Worm (Caenorhabditis elegans): Measurements from ENCODE around the gene skr-15.

The skr-15 gene

ce11 chrII:3808104-3808503, 15.9 kb upstream of the skr-15 start, which contains the start of gene F54D10.5:
TSS of gene F54D10.5 (minus strand) at chrII:3808177.
- TF ChIP-seq sox-4 (tag; optimal IDR thresholded peaks at IDR 0.05), result peak; percentile 4
- peak; percentile 32 for TF ChIP-seq K09A11.1 (tag; optimal IDR thresholded peaks at IDR 0.05; ENCODE audit: insufficient read depth)
- peak; percentile 45 for TF ChIP-seq unc-86 (tag; optimal IDR thresholded peaks at IDR 0.05)
- TF ChIP-seq K02D7.2 (tag; optimal IDR thresholded peaks at IDR 0.05), result peak; percentile 45
- TF ChIP-seq pax-1 (tag; optimal IDR thresholded peaks at IDR 0.05), result peak; percentile 30
- no peak for TF ChIP-seq pat-9 (tag; optimal IDR thresholded peaks at IDR 0.05)
- TF ChIP-seq ceh-34 (tag; optimal IDR thresholded peaks at IDR 0.05), result no peak
- no peak for TF ChIP-seq ceh-9 (tag; optimal IDR thresholded peaks at IDR 0.05)
- TF ChIP-seq ttx-3 (tag; optimal IDR thresholded peaks at IDR 0.05), result peak; percentile 36
- no peak for TF ChIP-seq C38D4.7 (GFP tag; optimal IDR thresholded peaks at IDR 0.05)
- peak; percentile 6 for TF ChIP-seq unc-42 (tag; optimal IDR thresholded peaks at IDR 0.05)
- TF ChIP-seq ceh-31 (tag; optimal IDR thresholded peaks at IDR 0.05), result peak; percentile 53
- TF ChIP-seq pqm-1 (tag; optimal IDR thresholded peaks at IDR 0.05), result no peak
- peak; percentile 78 for TF ChIP-seq elt-2 (tag; optimal IDR thresholded peaks at IDR 0.05)
- TF ChIP-seq tbx-2 (tag; optimal IDR thresholded peaks at IDR 0.05), result peak; percentile 74
- TF ChIP-seq elt-4 (tag; optimal IDR thresholded peaks at IDR 0.05), result no peak
- TF ChIP-seq nfya-1 (tag; optimal IDR thresholded peaks at IDR 0.05), result peak; percentile 70
- TF ChIP-seq ceh-18 (tag; optimal IDR thresholded peaks at IDR 0.05), result peak; percentile 32
- no peak for TF ChIP-seq hlh-30 (tag; optimal IDR thresholded peaks at IDR 0.05; ENCODE audit: insufficient read depth)

- no peak for TF ChIP-seq pag-3 (tag; optimal IDR thresholded peaks at IDR 0.05; ENCODE audit: borderline replicate concordance)
- no peak for TF ChIP-seq unc-55 (GFP tag; optimal IDR thresholded peaks at IDR 0.05)
- TF ChIP-seq hlh-8 (tag; optimal IDR thresholded peaks at IDR 0.05), result no peak
- no peak for TF ChIP-seq che-1 (tag; optimal IDR thresholded peaks at IDR 0.05)
- TF ChIP-seq hlh-30 (tag; optimal IDR thresholded peaks at IDR 0.05; ENCODE audit: insufficient read depth), result no peak
- TF ChIP-seq ceh-14 (tag; optimal IDR thresholded peaks at IDR 0.05), result no peak
- TF ChIP-seq ceh-24 (tag; optimal IDR thresholded peaks at IDR 0.05), result no peak
- no peak for TF ChIP-seq gmeb-2 (tag; optimal IDR thresholded peaks at IDR 0.05)
- TF ChIP-seq ceh-30 (tag; optimal IDR thresholded peaks at IDR 0.05), result no peak
- no peak for TF ChIP-seq pha-2 (tag; optimal IDR thresholded peaks at IDR 0.05)
- no peak for TF ChIP-seq F13H6.1 (tag; optimal IDR thresholded peaks at IDR 0.05)
- no peak for TF ChIP-seq ttx-3 (tag; optimal IDR thresholded peaks at IDR 0.05)
Measured at ce11 chrII:3808643-3809042, 15.3 kb upstream of the skr-15 start.

DNA sequence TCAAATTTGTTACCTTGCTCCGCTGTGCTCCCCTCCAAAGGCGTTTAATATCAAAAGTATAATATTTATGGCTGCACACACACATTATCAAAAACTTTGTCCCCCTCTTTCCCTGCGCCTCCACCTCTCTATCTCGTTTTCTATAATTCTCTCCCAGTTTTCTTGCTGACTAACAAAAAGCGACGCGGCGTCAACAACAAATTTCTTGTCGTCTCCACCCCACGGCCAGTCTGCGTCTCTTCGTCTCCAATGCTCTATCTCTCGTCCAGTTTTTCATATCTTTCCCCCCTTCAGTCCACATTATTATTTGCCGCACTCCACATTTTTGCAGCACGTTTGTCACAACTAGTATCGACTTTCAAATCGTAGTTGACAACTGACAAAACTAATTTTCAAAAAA, 13.4 kb upstream of the skr-15 start:
- TF ChIP-seq ztf-16 (tag; optimal IDR thresholded peaks at IDR 0.05) (no peak), unc-3 (GFP tag; conservative IDR thresholded peaks at IDR 0.05) (no peak), unc-3 (tag; optimal IDR thresholded peaks at IDR 0.05) (no peak), rnt-1 (tag; optimal IDR thresholded peaks at IDR 0.05) (peak; percentile 27), unc-55 (GFP tag; optimal IDR thresholded peaks at IDR 0.05) (peak; percentile 49), pax-1 (tag; optimal IDR thresholded peaks at IDR 0.05) (no peak), ets-4 (tag; optimal IDR thresholded peaks at IDR 0.05) (no peak), ceh-18 (tag; optimal IDR thresholded peaks at IDR 0.05) (peak; percentile 35), nfya-1 (tag; optimal IDR thresholded peaks at IDR 0.05) (peak; percentile 34), pha-2 (tag; optimal IDR thresholded peaks at IDR 0.05) (no peak), ref-2 (tag; optimal IDR thresholded peaks at IDR 0.05) (no peak), ceh-14 (tag; optimal IDR thresholded peaks at IDR 0.05) (peak; percentile 11), fkh-6 (tag; optimal IDR thresholded peaks at IDR 0.05) (no peak), dmd-4 (tag; optimal IDR thresholded peaks at IDR 0.05; ENCODE audit: borderline replicate concordance) (no peak), sdc-2 (tag; optimal IDR thresholded peaks at IDR 0.05) (no peak), K02D7.2 (tag; optimal IDR thresholded peaks at IDR 0.05) (no peak), ttx-3 (tag; optimal IDR thresholded peaks at IDR 0.05) (no peak), hlh-8 (tag; optimal IDR thresholded peaks at IDR 0.05) (no peak), unc-42 (tag; optimal IDR thresholded peaks at IDR 0.05) (peak; percentile 15), T23F11.4 (GFP tag; optimal IDR thresholded peaks at IDR 0.05) (no peak), mec-3 (tag; optimal IDR thresholded peaks at IDR 0.05; ENCODE audit: borderline replicate concordance) (no peak), ama-1 (optimal IDR thresholded peaks at IDR 0.05) (no peak), tbx-2 (tag; optimal IDR thresholded peaks at IDR 0.05) (peak; percentile 47), ceh-48 (tag; optimal IDR thresholded peaks at IDR 0.05) (no peak)

All from whole organism, late embryonic.